Worm (Caenorhabditis elegans): ENCODE measurements around the gene M03A8.3.

Gene M03A8.3

ce11 chrX:6845934-6846333 is 46.1 kb downstream of the M03A8.3 start, which contains the start of gene C53B7.2:
TSS of gene C53B7.2 (plus strand) at chrX:6846234.
- TF ChIP-seq hlh-30 (tag; optimal IDR thresholded peaks at IDR 0.05; ENCODE audit: insufficient read depth) (no peak), elt-4 (tag; optimal IDR thresholded peaks at IDR 0.05) (no peak), unc-86 (tag; optimal IDR thresholded peaks at IDR 0.05) (no peak), pax-1 (tag; optimal IDR thresholded peaks at IDR 0.05) (no peak), sox-2 (GFP tag; IDR thresholded peaks at IDR 0.05) (no peak)

ce11 chrX:6848596-6848995 is 48.7 kb downstream of the M03A8.3 start:
- TF ChIP-seq ceh-45 (GFP tag; IDR thresholded peaks at IDR 0.05) (no peak), elt-2 (tag; optimal IDR thresholded peaks at IDR 0.05) (peak; percentile 51)

ce11 chrX:6850412-6850811 is 50.6 kb downstream of the M03A8.3 start:
- no peak for TF ChIP-seq hlh-6 (tag; optimal IDR thresholded peaks at IDR 0.05)
- TF ChIP-seq nhr-11 (tag; optimal IDR thresholded peaks at IDR 0.05) = no peak
- no peak for TF ChIP-seq pha-4 (tag; optimal IDR thresholded peaks at IDR 0.05)
- TF ChIP-seq unc-42 (tag; optimal IDR thresholded peaks at IDR 0.05) = peak; percentile 41
- no peak for TF ChIP-seq K02D7.2 (tag; optimal IDR thresholded peaks at IDR 0.05)
- TF ChIP-seq ceh-34 (tag; optimal IDR thresholded peaks at IDR 0.05) = peak; percentile 17
- no peak for TF ChIP-seq unc-86 (tag; optimal IDR thresholded peaks at IDR 0.05)
- peak; percentile 17 for TF ChIP-seq ceh-19 (GFP tag; optimal IDR thresholded peaks at IDR 0.05)
- no peak for TF ChIP-seq lin-11 (tag; optimal IDR thresholded peaks at IDR 0.05)
- no peak for TF ChIP-seq tbx-7 (tag; optimal IDR thresholded peaks at IDR 0.05)
- TF ChIP-seq fax-1 (tag; optimal IDR thresholded peaks at IDR 0.05) = no peak
- TF ChIP-seq dmd-4 (tag; optimal IDR thresholded peaks at IDR 0.05; ENCODE audit: borderline replicate concordance) = no peak
- no peak for TF ChIP-seq ceh-24 (tag; optimal IDR thresholded peaks at IDR 0.05)
- no peak for TF ChIP-seq ceh-14 (tag; optimal IDR thresholded peaks at IDR 0.05)
- TF ChIP-seq eyg-1 (tag; optimal IDR thresholded peaks at IDR 0.05) = no peak
- TF ChIP-seq ceh-6 (GFP tag; optimal IDR thresholded peaks at IDR 0.05) = no peak
- TF ChIP-seq hlh-8 (tag; optimal IDR thresholded peaks at IDR 0.05) = no peak

Data from whole organism, late embryonic.